Worm (Caenorhabditis elegans) whole organism, mixed stage, embryonic: Measurements from ENCODE around the gene unc-83.

Experiments used
- M03D4.4 ChIP-seq: sonication (generic microtip); optimal IDR thresholded peaks from 2 replicates; lab custom pipeline; 2017; ENCODE audit warnings: mild to moderate bottlenecking, missing genetic modification characterization, missing compliant biosample characterization
- bed-3 ChIP-seq: fragments of 200-800 bp; sonication (Bioruptor generic); optimal IDR thresholded peaks from 3 replicates; lab custom pipeline; 2018; ENCODE audit warnings: mild to moderate bottlenecking, missing genetic modification characterization, moderate library complexity, missing compliant biosample characterization
- blmp-1 ChIP-seq: fragments of 150-350 bp; optimal IDR thresholded peaks from 2 replicates; lab custom pipeline; 2014; ENCODE audit warnings: missing biosample characterization, missing genetic modification characterization
- ceh-39 ChIP-seq: fragments of 150-350 bp; optimal IDR thresholded peaks from 2 replicates; lab custom pipeline; 2014; ENCODE audit warnings: missing biosample characterization, missing genetic modification characterization
- ceh-83 ChIP-seq: fragments of 200-800 bp; sonication (Bioruptor generic); optimal IDR thresholded peaks from 2 replicates; lab custom pipeline; 2018; ENCODE audit warnings: mild to moderate bottlenecking, missing genetic modification characterization, missing compliant biosample characterization
- cnd-1 ChIP-seq: fragments of 200-800 bp; sonication (Bioruptor generic); optimal IDR thresholded peaks from 2 replicates; lab custom pipeline; 2018; ENCODE audit warnings: mild to moderate bottlenecking, missing genetic modification characterization, missing compliant biosample characterization
- drap-1 ChIP-seq: fragments of 200-800 bp; sonication (Bioruptor generic); optimal IDR thresholded peaks from 3 replicates; lab custom pipeline; 2018; ENCODE audit warnings: mild to moderate bottlenecking, missing genetic modification characterization, missing compliant biosample characterization
- elt-1 ChIP-seq: sonication (generic microtip); optimal IDR thresholded peaks from 2 replicates; lab custom pipeline; 2017; ENCODE audit warnings: missing genetic modification characterization, mild to moderate bottlenecking, missing compliant biosample characterization, antibody characterized with exemption, moderate library complexity, borderline replicate concordance; ENCODE audit not compliant: insufficient read depth
- elt-3 ChIP-seq: fragments of 150-350 bp; optimal IDR thresholded peaks from 2 replicates; lab custom pipeline; 2014; ENCODE audit warnings: missing biosample characterization, missing genetic modification characterization
- ham-2 ChIP-seq: fragments of 200-800 bp; sonication (Bioruptor generic); optimal IDR thresholded peaks from 2 replicates; lab custom pipeline; 2018; ENCODE audit warnings: mild to moderate bottlenecking, missing genetic modification characterization, missing compliant biosample characterization
- hlh-1 ChIP-seq: fragments of 150-350 bp; optimal IDR thresholded peaks from 2 replicates; lab custom pipeline; 2014; ENCODE audit warnings: missing biosample characterization, missing genetic modification reagents, missing genetic modification characterization
- lin-13 ChIP-seq: fragments of 150-350 bp; optimal IDR thresholded peaks from 2 replicates; lab custom pipeline; 2014; ENCODE audit warnings: missing biosample characterization, missing genetic modification characterization
- lin-32 ChIP-seq: fragments of 200-800 bp; sonication (Bioruptor generic); optimal IDR thresholded peaks from 2 replicates; lab custom pipeline; 2018; ENCODE audit warnings: mild to moderate bottlenecking, missing genetic modification characterization, missing compliant biosample characterization
- lsy-2 ChIP-seq: fragments of 150-350 bp; optimal IDR thresholded peaks from 2 replicates; lab custom pipeline; 2014; ENCODE audit warnings: missing biosample characterization, missing genetic modification characterization
- mab-5 ChIP-seq: fragments of 150-350 bp; optimal IDR thresholded peaks from 2 replicates; lab custom pipeline; 2014; ENCODE audit warnings: missing biosample characterization, missing genetic modification characterization
- mep-1 ChIP-seq: fragments of 150-350 bp; optimal IDR thresholded peaks from 2 replicates; lab custom pipeline; 2017; ENCODE audit warnings: missing biosample characterization, missing genetic modification reagents, missing genetic modification characterization, inconsistent platforms
- mls-2 ChIP-seq: sonication (generic microtip); optimal IDR thresholded peaks from 2 replicates; lab custom pipeline; 2016; ENCODE audit warnings: mild to moderate bottlenecking, missing genetic modification characterization, moderate library complexity, missing compliant biosample characterization
- nhr-12 ChIP-seq: fragments of 150-350 bp; optimal IDR thresholded peaks from 2 replicates; lab custom pipeline; 2014; ENCODE audit warnings: missing biosample characterization, missing genetic modification characterization
- nhr-2 ChIP-seq: fragments of 150-350 bp; optimal IDR thresholded peaks from 2 replicates; lab custom pipeline; 2014; ENCODE audit warnings: missing biosample characterization, missing genetic modification characterization
- nhr-237 ChIP-seq: fragments of 150-350 bp; optimal IDR thresholded peaks from 2 replicates; lab custom pipeline; 2014; ENCODE audit warnings: missing biosample characterization, missing genetic modification characterization
- nhr-28 ChIP-seq: fragments of 150-350 bp; optimal IDR thresholded peaks from 2 replicates; lab custom pipeline; 2014; ENCODE audit warnings: missing biosample characterization, missing genetic modification characterization
- nhr-76 ChIP-seq: sonication (generic microtip); optimal IDR thresholded peaks from 2 replicates; lab custom pipeline; 2017; ENCODE audit warnings: missing biosample characterization, missing genetic modification characterization
- pha-4 ChIP-seq: fragments of 150-350 bp; optimal IDR thresholded peaks from 2 replicates; lab custom pipeline; 2018; ENCODE audit warnings: missing biosample characterization, missing genetic modification reagents, missing genetic modification characterization
- sem-2 ChIP-seq: fragments of 200-800 bp; sonication (Bioruptor generic); optimal IDR thresholded peaks from 2 replicates; lab custom pipeline; 2018; ENCODE audit warnings: mild to moderate bottlenecking, missing genetic modification characterization, missing compliant biosample characterization
- snpc-4 ChIP-seq: fragments of 150-350 bp; optimal IDR thresholded peaks from 2 replicates; lab custom pipeline; 2014; ENCODE audit warnings: missing biosample characterization, missing genetic modification characterization
- sptf-1 ChIP-seq: sonication (generic microtip); optimal IDR thresholded peaks from 2 replicates; lab custom pipeline; 2017; ENCODE audit warnings: mild to moderate bottlenecking, missing genetic modification characterization, moderate library complexity, missing compliant biosample characterization
- tbx-8 ChIP-seq: fragments of 200-800 bp; sonication (Bioruptor generic); optimal IDR thresholded peaks from 2 replicates; lab custom pipeline; 2018; ENCODE audit warnings: mild to moderate bottlenecking, missing genetic modification characterization, moderate library complexity, missing compliant biosample characterization
- unc-120 ChIP-seq: sonication (generic microtip); optimal IDR thresholded peaks from 2 replicates; lab custom pipeline; 2017; ENCODE audit warnings: missing genetic modification characterization, missing compliant biosample characterization; ENCODE audit not compliant: poor library complexity, severe bottlenecking
- unc-39 ChIP-seq: fragments of 150-350 bp; optimal IDR thresholded peaks from 2 replicates; lab custom pipeline; 2014; ENCODE audit warnings: missing biosample characterization, missing genetic modification characterization
- zip-8 ChIP-seq: fragments of 150-350 bp; optimal IDR thresholded peaks from 2 replicates; lab custom pipeline; 2014; ENCODE audit warnings: missing biosample characterization, missing genetic modification characterization
- ztf-11 ChIP-seq: fragments of 150-350 bp; optimal IDR thresholded peaks from 2 replicates; lab custom pipeline; 2014; ENCODE audit warnings: missing biosample characterization, missing genetic modification characterization

Gene unc-83

ce11 chrV:6464765-6465164 lies at the start of gene unc-83:
unc-83 (plus strand) TSS chrV:6465065.
- TF ChIP-seq unc-39, result no peak
- no peak for TF ChIP-seq mab-5 (tag; lab: Kevin White, UChicago)
- no peak for TF ChIP-seq mls-2 (tag; lab: Kevin White, UChicago)
- no peak for TF ChIP-seq ceh-83
- no peak for TF ChIP-seq tbx-8 (GFP tag; lab: Kevin White, UChicago)
- no peak for TF ChIP-seq nhr-2
- TF ChIP-seq pha-4 (tag; lab: Kevin White, UChicago), result no peak
- no peak for TF ChIP-seq zip-8 (tag; lab: Kevin White, UChicago)
- no peak for TF ChIP-seq mep-1 (tag; lab: Kevin White, UChicago)
- TF ChIP-seq lsy-2 (tag; lab: Kevin White, UChicago), result no peak
- no peak for TF ChIP-seq nhr-237 (tag; lab: Kevin White, UChicago)
- TF ChIP-seq lin-13 (tag; lab: Kevin White, UChicago), result no peak
- TF ChIP-seq ztf-11 (tag; lab: Kevin White, UChicago), result no peak
- TF ChIP-seq snpc-4, result no peak
- TF ChIP-seq hlh-1 (tag; lab: Kevin White, UChicago), result no peak
- no peak for TF ChIP-seq ham-2 (GFP tag; lab: Kevin White, UChicago)
- no peak for TF ChIP-seq lin-32
- TF ChIP-seq nhr-12, result no peak
- TF ChIP-seq drap-1, result no peak
- no peak for TF ChIP-seq nhr-76 (tag; lab: Kevin White, UChicago)

- TF ChIP-seq nhr-28 (tag; lab: Kevin White, UChicago), result no peak
- no peak for TF ChIP-seq sptf-1 (tag; lab: Kevin White, UChicago)
- TF ChIP-seq M03D4.4 (tag; lab: Kevin White, UChicago), result no peak
- no peak for TF ChIP-seq mep-1 (tag; lab: Kevin White, UChicago)
- no peak for TF ChIP-seq lin-32
- no peak for TF ChIP-seq tbx-8 (GFP tag; lab: Kevin White, UChicago)
- TF ChIP-seq zip-8 (tag; lab: Kevin White, UChicago), result no peak
- no peak for TF ChIP-seq cnd-1 (tag; lab: Kevin White, UChicago)
- TF ChIP-seq ceh-39 (tag; lab: Kevin White, UChicago), result no peak
- TF ChIP-seq nhr-237 (tag; lab: Kevin White, UChicago), result no peak
- TF ChIP-seq elt-3 (tag; lab: Kevin White, UChicago), result no peak
- TF ChIP-seq snpc-4, result no peak
- no peak for TF ChIP-seq blmp-1 (tag; lab: Kevin White, UChicago)
- no peak for TF ChIP-seq pha-4 (tag; lab: Kevin White, UChicago)
- no peak for TF ChIP-seq bed-3 (GFP tag; lab: Kevin White, UChicago)
- TF ChIP-seq nhr-12, result no peak
- TF ChIP-seq hlh-1 (tag; lab: Kevin White, UChicago), result no peak
- TF ChIP-seq sem-2, result no peak
- no peak for TF ChIP-seq unc-120 (tag; lab: Kevin White, UChicago)
Measured at ce11 chrV:6424055-6424454, 40.8 kb upstream of the unc-83 start, which contains the start of gene urb-1. urb-1 (minus strand) TSS chrV:6424155.

- TF ChIP-seq mls-2 (tag; lab: Kevin White, UChicago) (peak; percentile 19), sptf-1 (tag; lab: Kevin White, UChicago) (peak; percentile 22), M03D4.4 (tag; lab: Kevin White, UChicago) (no peak), bed-3 (GFP tag; lab: Kevin White, UChicago) (no peak), sem-2 (no peak)
- TF ChIP-seq, all 35 proteins: peak for 2
Measured at ce11 chrV:6425927-6426326, 38.9 kb upstream of the unc-83 start, which contains the start of gene T05H4.11. T05H4.11 (minus strand) TSS chrV:6426261.

ce11 chrV:6426843-6427242 lies 38.0 kb upstream of the unc-83 start, which contains the start of gene atp-4:
atp-4 (minus strand) TSS chrV:6427112.
- TF ChIP-seq elt-1 (tag; lab: Kevin White, UChicago) (no peak), drap-1 (no peak), ztf-11 (tag; lab: Kevin White, UChicago) (no peak), cnd-1 (tag; lab: Kevin White, UChicago) (no peak)

- TF ChIP-seq lsy-2 (tag; lab: Kevin White, UChicago) (peak; percentile 75), cnd-1 (tag; lab: Kevin White, UChicago) (peak; percentile 18), nhr-237 (tag; lab: Kevin White, UChicago) (no peak), mep-1 (tag; lab: Kevin White, UChicago) (peak; percentile 30)
Measured at ce11 chrV:6427433-6427832, 37.4 kb upstream of the unc-83 start.
